Worm (Caenorhabditis elegans): ENCODE measurements around the gene cth-1.

- TF ChIP-seq med-1 (GFP tag; optimal IDR thresholded peaks at IDR 0.05; ENCODE audit: insufficient read depth) (no peak), ztf-29 (GFP tag; IDR thresholded peaks at IDR 0.05) (no peak), klf-2 (GFP tag; conservative IDR thresholded peaks at IDR 0.05) (no peak), ref-1 (GFP tag; conservative IDR thresholded peaks at IDR 0.05) (no peak), ztf-23 (GFP tag; IDR thresholded peaks at IDR 0.05) (no peak), tab-1 (GFP tag; IDR thresholded peaks at IDR 0.05) (no peak)
These were observed 32.2 kb downstream of the cth-1 start, which contains the start of gene fbxa-144 for ce11 chrV:16132705-16133104.
